Fruit fly (Drosophila melanogaster): Measurements from ENCODE around the gene salt.

The salt gene

dm6 chr3R:31738060-31738619 is 16.4 kb downstream of the salt start, which contains the start of gene eEF1alpha2 (continued):
- TF ChIP-seq prd (optimal IDR thresholded peaks at IDR 0.05) (no peak), prd (GFP tag; IDR thresholded peaks at IDR 0.05) (peak; percentile 21; the same call in 1 of the 3 replicates), CG6813 (GFP tag; optimal IDR thresholded peaks at IDR 0.05) (no peak), onecut (GFP tag; IDR thresholded peaks at IDR 0.05) (no peak), CG2120 (GFP tag; optimal IDR thresholded peaks at IDR 0.05) (peak; percentile 14), BEAF-32 (GFP tag; optimal IDR thresholded peaks at IDR 0.05) (peak; percentile 47), CG10431 (GFP tag; optimal IDR thresholded peaks at IDR 0.05) (peak; percentile 94), Lpt (GFP tag; optimal IDR thresholded peaks at IDR 0.05) (no peak), Elba2 (GFP tag; optimal IDR thresholded peaks at IDR 0.05) (peak; percentile 53), Dll (GFP tag; IDR thresholded peaks at IDR 0.05; ENCODE audit: partially characterized antibody) (0 out of 4 replicates have a peak, but pooled peaks have one; percentile 42), dan (GFP tag; IDR thresholded peaks at IDR 0.05) (no peak)

- TF ChIP-seq E2f1 (GFP tag; IDR thresholded peaks at IDR 0.05): no peak
- TF ChIP-seq tgo (GFP tag; IDR thresholded peaks at IDR 0.05): no peak
- TF ChIP-seq pzg (GFP tag; optimal IDR thresholded peaks at IDR 0.05): peak; percentile 74
- TF ChIP-seq hbn (GFP tag; IDR thresholded peaks at IDR 0.05; ENCODE audit: partially characterized antibody): 0 out of 2 replicates have a peak, but pooled peaks have one; percentile 33
- peak; percentile 48 for TF ChIP-seq BEAF-32 (GFP tag; optimal IDR thresholded peaks at IDR 0.05)
- peak; percentile 56; the same call in 1 of the 2 replicates for TF ChIP-seq sna (GFP tag; IDR thresholded peaks at IDR 0.05; ENCODE audit: partially characterized antibody)
- no peak for TF ChIP-seq CG17186 (GFP tag; optimal IDR thresholded peaks at IDR 0.05)
- no peak for TF ChIP-seq ab (GFP tag; optimal IDR thresholded peaks at IDR 0.05)
- peak; percentile 73 for TF ChIP-seq CG15514 (GFP tag; optimal IDR thresholded peaks at IDR 0.05)
- no peak for TF ChIP-seq CG14667 (GFP tag; IDR thresholded peaks at IDR 0.05)
- TF ChIP-seq sug (tag; optimal IDR thresholded peaks at IDR 0.05): no peak
- no peak for TF ChIP-seq eyg (GFP tag; optimal IDR thresholded peaks at IDR 0.05)
- no peak for TF ChIP-seq Lpt (GFP tag; optimal IDR thresholded peaks at IDR 0.05)
- no peak for TF ChIP-seq tll (GFP tag; optimal IDR thresholded peaks at IDR 0.05)
- peak; percentile 48 for TF ChIP-seq Ets97D (GFP tag; optimal IDR thresholded peaks at IDR 0.05)
- TF ChIP-seq CG14710 (tag; optimal IDR thresholded peaks at IDR 0.05): peak; percentile 25
- no peak for TF ChIP-seq ac (GFP tag; optimal IDR thresholded peaks at IDR 0.05)
- no peak for TF ChIP-seq CG9932 (GFP tag; IDR thresholded peaks at IDR 0.05)
- TF ChIP-seq zen (tag; optimal IDR thresholded peaks at IDR 0.05): peak; percentile 15
- TF ChIP-seq Dref (GFP tag; IDR thresholded peaks at IDR 0.05): peak; percentile 70
- TF ChIP-seq CG13287 (GFP tag; IDR thresholded peaks at IDR 0.05; ENCODE audit: partially characterized antibody): peak; percentile 76
- TF ChIP-seq CG34422 (GFP tag; IDR thresholded peaks at IDR 0.05): peak; percentile 81; the same call in 1 of the 3 replicates
- peak; percentile 7; the same call in 1 of the 2 replicates for TF ChIP-seq amos (GFP tag; IDR thresholded peaks at IDR 0.05; ENCODE audit: partially characterized antibody)
- peak; percentile 22 for TF ChIP-seq HmgZ (tag; optimal IDR thresholded peaks at IDR 0.05)
- TF ChIP-seq CG1647 (GFP tag; optimal IDR thresholded peaks at IDR 0.05): no peak
- TF ChIP-seq tna (GFP tag; IDR thresholded peaks at IDR 0.05; ENCODE audit: partially characterized antibody): peak; percentile 17; the same call in 1 of the 2 replicates
- no peak for TF ChIP-seq Sox100B (GFP tag; optimal IDR thresholded peaks at IDR 0.05)
- TF ChIP-seq row (GFP tag; IDR thresholded peaks at IDR 0.05): no peak; the same call in 2 of the 3 replicates
- peak; percentile 48 for TF ChIP-seq sens (GFP tag)
- peak; percentile 88 for TF ChIP-seq Sry-δ (GFP tag; optimal IDR thresholded peaks at IDR 0.05)
- TF ChIP-seq Sin3A (optimal IDR thresholded peaks at IDR 0.05): peak; percentile 51
- no peak for TF ChIP-seq CG13775 (GFP tag; optimal IDR thresholded peaks at IDR 0.05)
- TF ChIP-seq CG17328 (GFP tag; IDR thresholded peaks at IDR 0.05): no peak
- TF ChIP-seq D19A (tag; optimal IDR thresholded peaks at IDR 0.05): no peak
- TF ChIP-seq p53 (GFP tag; optimal IDR thresholded peaks at IDR 0.05): no peak
- no peak for TF ChIP-seq CG9876 (GFP tag; optimal IDR thresholded peaks at IDR 0.05)
- TF ChIP-seq CG6272 (GFP tag; IDR thresholded peaks at IDR 0.05): no peak
- TF ChIP-seq crp (GFP tag; optimal IDR thresholded peaks at IDR 0.05): peak in 1 of 2 experiments; percentile 69
- TF ChIP-seq CG10431 (GFP tag; optimal IDR thresholded peaks at IDR 0.05): no peak
- no peak for TF ChIP-seq dmrt99B (tag; optimal IDR thresholded peaks at IDR 0.05)
Observed at dm6 chr3R:31736776-31737175, 17.7 kb downstream of the salt start, which contains the start of the genes CstF50 and CG11563. CstF50 (minus strand) TSS chr3R:31736963. CG11563 (plus strand) TSS chr3R:31737035.

Data from whole organism, embryonic.